Fruit fly (Drosophila melanogaster): ENCODE data around the gene GramD1B.

The GramD1B gene

DNA sequence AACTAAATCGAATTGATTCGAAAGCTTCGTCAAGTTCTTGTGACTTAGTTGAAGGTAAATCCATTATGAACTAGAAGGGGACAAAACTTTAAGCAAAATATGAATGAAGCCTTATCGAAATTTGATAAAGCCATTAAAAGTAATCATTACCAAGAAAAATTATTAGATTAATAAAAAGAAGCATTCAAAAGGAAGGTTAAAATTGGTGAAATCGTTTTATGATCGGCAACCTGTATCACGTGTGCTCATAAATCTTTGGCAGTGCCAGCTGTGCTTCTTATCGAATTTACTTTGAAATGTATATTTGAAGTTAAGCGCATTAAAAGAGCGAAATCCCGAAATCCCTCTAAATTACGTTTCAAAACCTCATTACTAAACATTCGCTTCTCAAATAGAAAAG lies 11.4 kb downstream of the GramD1B start:
- TF ChIP-seq CG13204 (GFP tag; optimal IDR thresholded peaks at IDR 0.05) (no peak), CG15710 (tag; optimal IDR thresholded peaks at IDR 0.05) (no peak), EcR (GFP tag; optimal IDR thresholded peaks at IDR 0.05) (no peak), CG9948 (tag; optimal IDR thresholded peaks at IDR 0.05) (no peak), CG32121 (GFP tag; IDR thresholded peaks at IDR 0.05) (no peak), Pif1B (GFP tag; optimal IDR thresholded peaks at IDR 0.05) (no peak), CG4496 (GFP tag; IDR thresholded peaks at IDR 0.05) (no peak), rn (GFP tag; IDR thresholded peaks at IDR 0.05) (no peak), Pif1A (GFP tag; optimal IDR thresholded peaks at IDR 0.05) (no peak)

- TF ChIP-seq CG15710 (tag; optimal IDR thresholded peaks at IDR 0.05) (no peak), Snoo (tag; optimal IDR thresholded peaks at IDR 0.05) (no peak), CG17806 (tag; optimal IDR thresholded peaks at IDR 0.05) (no peak), rn (GFP tag; IDR thresholded peaks at IDR 0.05) (no peak), fd96Ca (GFP tag; IDR thresholded peaks at IDR 0.05) (no peak)
Observed at dm6 chr2L:3356790-3357696, 16.1 kb downstream of the GramD1B start, which contains the start of gene CG8838. Gene CG8838 (plus strand): TSS chr2L:3357646.

- TF ChIP-seq CG8159 (tag; optimal IDR thresholded peaks at IDR 0.05) (peak; percentile 82), EcR (GFP tag; optimal IDR thresholded peaks at IDR 0.05) (peak; percentile 78), CG4496 (GFP tag; IDR thresholded peaks at IDR 0.05) (peak; percentile 52; the same call in 2 of the 3 replicates), D1 (tag; optimal IDR thresholded peaks at IDR 0.05) (no peak), CG10348 (GFP tag; IDR thresholded peaks at IDR 0.05) (no peak), CG15710 (tag; optimal IDR thresholded peaks at IDR 0.05) (peak; percentile 81), Snoo (tag; optimal IDR thresholded peaks at IDR 0.05) (peak; percentile 20), CG17806 (tag; optimal IDR thresholded peaks at IDR 0.05) (peak; percentile 74), CG34367 (tag; optimal IDR thresholded peaks at IDR 0.05) (peak; percentile 80), CG32121 (GFP tag; IDR thresholded peaks at IDR 0.05) (peak; percentile 52), Ets98B (GFP tag; IDR thresholded peaks at IDR 0.05) (0 out of 2 replicates have a peak, but pooled peaks have one; percentile 22), Pif1A (GFP tag; optimal IDR thresholded peaks at IDR 0.05) (peak; percentile 83), gl (tag; optimal IDR thresholded peaks at IDR 0.05) (peak; percentile 91), CG8301 (tag; optimal IDR thresholded peaks at IDR 0.05) (peak; percentile 31), Pif1B (GFP tag; optimal IDR thresholded peaks at IDR 0.05) (peak; percentile 70), CG13204 (GFP tag; optimal IDR thresholded peaks at IDR 0.05) (peak; percentile 96), CG12605 (GFP tag; IDR thresholded peaks at IDR 0.05) (0 out of 2 replicates have a peak, but pooled peaks have one; percentile 54), CG9948 (tag; optimal IDR thresholded peaks at IDR 0.05) (peak; percentile 72), CG14655 (GFP tag; optimal IDR thresholded peaks at IDR 0.05) (no peak), fd96Ca (GFP tag; IDR thresholded peaks at IDR 0.05) (0 out of 3 replicates have a peak, but pooled peaks have one; percentile 16), rn (GFP tag; IDR thresholded peaks at IDR 0.05) (no peak)
Observed at dm6 chr2L:3356193-3356645, 17.0 kb downstream of the GramD1B start.

- no peak for TF ChIP-seq CG15710 (tag; optimal IDR thresholded peaks at IDR 0.05)
- peak; percentile 47; the same call in 1 of the 3 replicates for TF ChIP-seq fd96Ca (GFP tag; IDR thresholded peaks at IDR 0.05)
Observed at dm6 chr2L:3355791-3356190, 17.4 kb downstream of the GramD1B start.

DNA sequence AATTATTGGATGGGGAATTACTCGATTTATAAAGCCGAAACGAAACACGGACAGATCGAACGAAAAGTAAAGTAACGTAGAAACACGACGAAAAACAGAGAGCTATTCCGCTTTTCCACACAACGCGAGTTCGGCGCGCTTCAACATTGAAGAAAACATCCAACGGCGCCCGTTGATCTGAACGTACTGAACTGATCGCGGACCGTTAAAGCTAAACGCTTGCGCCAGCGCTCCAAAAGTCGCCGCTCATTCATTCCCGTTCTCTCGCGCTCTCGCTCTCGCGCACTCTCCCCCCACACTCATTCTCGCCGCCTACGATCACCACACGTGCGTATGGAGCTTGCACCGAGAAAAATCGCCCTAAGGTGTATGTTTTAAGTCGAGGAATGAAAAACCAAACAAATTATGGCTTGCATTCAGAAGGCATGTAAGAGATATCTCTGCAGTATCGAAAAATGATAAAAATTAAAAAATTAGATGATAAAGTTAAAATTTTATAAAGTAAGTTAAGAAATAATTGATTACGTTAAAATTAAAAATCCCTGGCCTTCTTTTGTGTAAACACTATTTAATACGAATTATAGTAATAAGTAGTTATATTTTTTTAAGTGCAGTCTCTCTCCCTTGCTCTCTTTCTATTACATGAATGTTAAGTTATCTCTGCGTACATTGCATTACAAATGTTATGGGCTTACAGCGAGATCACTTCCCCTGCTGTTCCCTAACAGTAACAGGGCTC lies 18.4 kb downstream of the GramD1B start, which contains the start of gene E23:
E23 (minus strand) TSS at position 188 of the 739 bp plus-strand sequence.
- TF ChIP-seq CG15710 (tag; optimal IDR thresholded peaks at IDR 0.05) = peak; percentile 98
- peak; percentile 99 for TF ChIP-seq CG32121 (GFP tag; IDR thresholded peaks at IDR 0.05)
- peak; percentile 98 for TF ChIP-seq CG8301 (tag; optimal IDR thresholded peaks at IDR 0.05)
- TF ChIP-seq CG14655 (GFP tag; optimal IDR thresholded peaks at IDR 0.05) = peak; percentile 99
- peak; percentile 99 for TF ChIP-seq CG9948 (tag; optimal IDR thresholded peaks at IDR 0.05)
- peak; percentile 98 for TF ChIP-seq CG8159 (tag; optimal IDR thresholded peaks at IDR 0.05)
- TF ChIP-seq D1 (tag; optimal IDR thresholded peaks at IDR 0.05) = peak; percentile 97
- TF ChIP-seq Pif1A (GFP tag; optimal IDR thresholded peaks at IDR 0.05) = peak; percentile 97
- TF ChIP-seq CG13204 (GFP tag; optimal IDR thresholded peaks at IDR 0.05) = peak; percentile 93
- peak; percentile 97 for TF ChIP-seq Ets98B (GFP tag; IDR thresholded peaks at IDR 0.05)
- TF ChIP-seq fd96Ca (GFP tag; IDR thresholded peaks at IDR 0.05) = peak; percentile 96
- peak; percentile 94 for TF ChIP-seq rn (GFP tag; IDR thresholded peaks at IDR 0.05)
- peak; percentile 99 for TF ChIP-seq Snoo (tag; optimal IDR thresholded peaks at IDR 0.05)
- TF ChIP-seq CG17806 (tag; optimal IDR thresholded peaks at IDR 0.05) = peak; percentile 98
- peak; percentile 96 for TF ChIP-seq CG34367 (tag; optimal IDR thresholded peaks at IDR 0.05)
- peak; percentile 98 for TF ChIP-seq CG4496 (GFP tag; IDR thresholded peaks at IDR 0.05)
- TF ChIP-seq CG12605 (GFP tag; IDR thresholded peaks at IDR 0.05) = peak; percentile 96
- TF ChIP-seq CG10348 (GFP tag; IDR thresholded peaks at IDR 0.05) = peak; percentile 91
- TF ChIP-seq EcR (GFP tag; optimal IDR thresholded peaks at IDR 0.05) = peak; percentile 71
- peak; percentile 98 for TF ChIP-seq Pif1B (GFP tag; optimal IDR thresholded peaks at IDR 0.05)
- TF ChIP-seq gl (tag; optimal IDR thresholded peaks at IDR 0.05) = peak; percentile 89
